Worm (Caenorhabditis elegans) whole organism, late embryonic: ENCODE data around the gene Y39A1A.21.

Source experiments
- C08G9.2 ChIP-seq: sonication (generic microtip); optimal IDR thresholded peaks from 2 replicates; lab custom pipeline; 2016; ENCODE audit warnings: mild to moderate bottlenecking, missing genetic modification characterization, moderate library complexity, missing compliant biosample characterization
- C38D4.7 ChIP-seq: fragments of 200-800 bp; sonication (Bioruptor generic); optimal IDR thresholded peaks from 2 replicates; lab custom pipeline; 2018; ENCODE audit warnings: mild to moderate bottlenecking, missing genetic modification characterization, moderate library complexity, missing compliant biosample characterization
- F13H6.1 ChIP-seq: sonication (generic microtip); optimal IDR thresholded peaks from 2 replicates; lab custom pipeline; 2016; ENCODE audit warnings: missing genetic modification characterization, missing compliant biosample characterization
- K02D7.2 ChIP-seq: sonication (generic microtip); optimal IDR thresholded peaks from 2 replicates; lab custom pipeline; 2017; ENCODE audit warnings: mild to moderate bottlenecking, missing genetic modification characterization, missing compliant biosample characterization
- K09A11.1 ChIP-seq: sonication (generic microtip); optimal IDR thresholded peaks from 2 replicates; lab custom pipeline; 2017; ENCODE audit warnings: antibody characterized with exemption, mild to moderate bottlenecking, missing genetic modification characterization, missing compliant biosample characterization; ENCODE audit not compliant: insufficient read depth
- Y22D7AL.16 ChIP-seq: sonication (generic microtip); optimal IDR thresholded peaks from 2 replicates; lab custom pipeline; 2016; ENCODE audit warnings: missing genetic modification characterization, missing compliant biosample characterization
- ama-1 ChIP-seq: fragments of 150-350 bp; optimal IDR thresholded peaks from 2 replicates; lab custom pipeline; 2014
- ceh-14 ChIP-seq: sonication (generic microtip); optimal IDR thresholded peaks from 2 replicates; lab custom pipeline; 2016; ENCODE audit warnings: missing genotype, missing genetic modification characterization, missing compliant biosample characterization
- ceh-18 ChIP-seq: sonication (generic microtip); optimal IDR thresholded peaks from 2 replicates; lab custom pipeline; 2016; ENCODE audit warnings: missing genetic modification characterization, missing compliant biosample characterization
- ceh-19 ChIP-seq: fragments of 200-800 bp; sonication (Bioruptor generic); optimal IDR thresholded peaks from 2 replicates; lab custom pipeline; 2018; ENCODE audit warnings: mild to moderate bottlenecking, missing genetic modification characterization, missing compliant biosample characterization
- ceh-2 ChIP-seq: sonication (generic microtip); optimal IDR thresholded peaks from 2 replicates; lab custom pipeline; 2016; ENCODE audit warnings: missing genotype, missing genetic modification characterization, missing compliant biosample characterization
- ceh-22 ChIP-seq: sonication (generic microtip); optimal IDR thresholded peaks from 2 replicates; lab custom pipeline; 2017; ENCODE audit warnings: missing biosample characterization, missing genetic modification characterization
- ceh-24 ChIP-seq: sonication (generic microtip); optimal IDR thresholded peaks from 2 replicates; lab custom pipeline; 2016; ENCODE audit warnings: mild to moderate bottlenecking, missing genetic modification characterization, missing compliant biosample characterization
- ceh-30 ChIP-seq: fragments of 150-350 bp; optimal IDR thresholded peaks from 2 replicates; lab custom pipeline; 2014; ENCODE audit warnings: missing biosample characterization, missing genetic modification characterization
- ceh-31 ChIP-seq: sonication (generic microtip); optimal IDR thresholded peaks from 2 replicates; lab custom pipeline; 2016; ENCODE audit warnings: missing genetic modification characterization, missing compliant biosample characterization
- ceh-34 ChIP-seq: sonication (generic microtip); optimal IDR thresholded peaks from 2 replicates; lab custom pipeline; 2016; ENCODE audit warnings: mild to moderate bottlenecking, missing genetic modification characterization, missing compliant biosample characterization
- ceh-45 ChIP-seq: fragments of 200-800 bp; sonication (Bioruptor generic); IDR thresholded peaks from 2 replicates; pipeline ENCODE4 v1.3.6; 2022; ENCODE audit warnings: missing genetic modification reagents, missing genetic modification characterization, missing compliant biosample characterization
- ceh-48 ChIP-seq: sonication (generic microtip); optimal IDR thresholded peaks from 2 replicates; lab custom pipeline; 2016; ENCODE audit warnings: missing genetic modification characterization, inconsistent platforms, missing compliant biosample characterization
- ceh-9 ChIP-seq: sonication (generic microtip); optimal IDR thresholded peaks from 2 replicates; lab custom pipeline; 2016; ENCODE audit warnings: mild to moderate bottlenecking, missing genetic modification characterization, inconsistent platforms, missing compliant biosample characterization
- dmd-4 ChIP-seq: sonication (generic microtip); optimal IDR thresholded peaks from 2 replicates; lab custom pipeline; 2016; ENCODE audit warnings: borderline replicate concordance, missing genetic modification characterization, missing compliant biosample characterization
- elt-2 ChIP-seq: sonication (generic microtip); optimal IDR thresholded peaks from 2 replicates; lab custom pipeline; 2016; ENCODE audit warnings: missing genetic modification reagents, missing genetic modification characterization, missing compliant biosample characterization
- fax-1 ChIP-seq: sonication (generic microtip); optimal IDR thresholded peaks from 2 replicates; lab custom pipeline; 2016; ENCODE audit warnings: missing genotype, missing genetic modification characterization, missing compliant biosample characterization
- gmeb-2 ChIP-seq: sonication (generic microtip); optimal IDR thresholded peaks from 2 replicates; lab custom pipeline; 2016; ENCODE audit warnings: missing genetic modification characterization, inconsistent platforms, missing compliant biosample characterization
- hlh-13 ChIP-seq: fragments of 200-800 bp; sonication (Bioruptor generic); optimal IDR thresholded peaks from 2 replicates; lab custom pipeline; 2018; ENCODE audit warnings: mild to moderate bottlenecking, missing genetic modification characterization, missing compliant biosample characterization
- hlh-15 ChIP-seq: sonication (generic microtip); optimal IDR thresholded peaks from 2 replicates; lab custom pipeline; 2016; ENCODE audit warnings: missing genetic modification characterization, missing compliant biosample characterization
- hlh-30 ChIP-seq: sonication (generic microtip); optimal IDR thresholded peaks from 2 replicates; lab custom pipeline; 2017; ENCODE audit warnings: antibody characterized with exemption, missing genetic modification characterization, missing compliant biosample characterization; ENCODE audit not compliant: insufficient read depth
- hlh-6 ChIP-seq: sonication (generic microtip); optimal IDR thresholded peaks from 2 replicates; lab custom pipeline; 2016; ENCODE audit warnings: missing genotype, missing genetic modification characterization, missing compliant biosample characterization
- hlh-8 ChIP-seq: sonication (generic microtip); optimal IDR thresholded peaks from 2 replicates; lab custom pipeline; 2016; ENCODE audit warnings: missing genotype, missing genetic modification characterization, missing compliant biosample characterization
- madf-2 ChIP-seq: sonication (generic microtip); optimal IDR thresholded peaks from 2 replicates; lab custom pipeline; 2017; ENCODE audit warnings: missing genetic modification characterization, missing compliant biosample characterization
- mec-3 ChIP-seq: sonication (generic microtip); optimal IDR thresholded peaks from 2 replicates; lab custom pipeline; 2016; ENCODE audit warnings: borderline replicate concordance, missing genetic modification characterization, missing compliant biosample characterization
- nfya-1 ChIP-seq: sonication (generic microtip); optimal IDR thresholded peaks from 2 replicates; lab custom pipeline; 2017; ENCODE audit warnings: missing genetic modification characterization, mild to moderate bottlenecking, missing compliant biosample characterization, antibody characterized with exemption, moderate library complexity
- nhr-11 ChIP-seq: fragments of 150-350 bp; optimal IDR thresholded peaks from 2 replicates; lab custom pipeline; 2014; ENCODE audit warnings: missing biosample characterization, missing genetic modification characterization
- odd-2 ChIP-seq: sonication (generic microtip); optimal IDR thresholded peaks from 2 replicates; lab custom pipeline; 2017; ENCODE audit warnings: antibody characterized with exemption, mild to moderate bottlenecking, missing genetic modification characterization, missing compliant biosample characterization
- pax-1 ChIP-seq: fragments of 150-350 bp; optimal IDR thresholded peaks from 2 replicates; lab custom pipeline; 2014; ENCODE audit warnings: missing biosample characterization, missing genetic modification characterization
- pha-2 ChIP-seq: sonication (generic microtip); optimal IDR thresholded peaks from 2 replicates; lab custom pipeline; 2017; ENCODE audit warnings: mild to moderate bottlenecking, missing genetic modification characterization, missing compliant biosample characterization
- pha-4 ChIP-seq: fragments of 150-350 bp; optimal IDR thresholded peaks from 2 replicates; lab custom pipeline; 2018; ENCODE audit warnings: missing biosample characterization, missing genetic modification reagents, missing genetic modification characterization
- pros-1 ChIP-seq: fragments of 150-350 bp; optimal IDR thresholded peaks from 2 replicates; lab custom pipeline; 2014; ENCODE audit warnings: missing biosample characterization, missing genetic modification reagents, missing genetic modification characterization
- ref-2 ChIP-seq: sonication (generic microtip); optimal IDR thresholded peaks from 2 replicates; lab custom pipeline; 2016; ENCODE audit warnings: missing genetic modification characterization, missing compliant biosample characterization
- rnt-1 ChIP-seq: sonication (generic microtip); optimal IDR thresholded peaks from 2 replicates; lab custom pipeline; 2016; ENCODE audit warnings: missing genetic modification characterization, missing compliant biosample characterization
- sdc-2 ChIP-seq: sonication (generic microtip); optimal IDR thresholded peaks from 2 replicates; lab custom pipeline; 2016; ENCODE audit warnings: missing genotype, missing genetic modification characterization, missing compliant biosample characterization
- sox-2 ChIP-seq: fragments of 200-800 bp; sonication (Bioruptor generic); IDR thresholded peaks from 2 replicates; pipeline ENCODE4 v1.3.6; 2022; ENCODE audit warnings: missing genetic modification reagents, missing genetic modification characterization, missing compliant biosample characterization
- sox-4 ChIP-seq: sonication (generic microtip); optimal IDR thresholded peaks from 2 replicates; lab custom pipeline; 2017; ENCODE audit warnings: mild to moderate bottlenecking, missing genetic modification characterization, inconsistent platforms, missing compliant biosample characterization
- tbx-2 ChIP-seq: sonication (generic microtip); optimal IDR thresholded peaks from 2 replicates; lab custom pipeline; 2016; ENCODE audit warnings: missing genetic modification characterization, missing compliant biosample characterization
- tbx-7 ChIP-seq: sonication (generic microtip); optimal IDR thresholded peaks from 2 replicates; lab custom pipeline; 2016; ENCODE audit warnings: missing genotype, missing genetic modification characterization, missing compliant biosample characterization
- ttx-3 ChIP-seq: sonication (generic microtip); optimal IDR thresholded peaks from 2 replicates; lab custom pipeline; 2016; ENCODE audit warnings: missing genetic modification reagents, missing genetic modification characterization, missing compliant biosample characterization
- unc-3 ChIP-seq, 2 experiments: fragments of 200-800 bp in 1 of 2; sonication (Bioruptor generic) in 1 of 2; sonication (generic microtip) in 1 of 2; conservative IDR thresholded peaks in 1 of 2; optimal IDR thresholded peaks in 1 of 2; 2 replicates each; pipeline versions ENCODE4 v1.3.6 to Lab custom; 2016 to 2022; ENCODE audit warnings: missing compliant biosample characterization in 2 of 2, missing genetic modification characterization in 2 of 2, missing genetic modification reagents in 1 of 2
- unc-42 ChIP-seq: sonication (generic microtip); optimal IDR thresholded peaks from 2 replicates; lab custom pipeline; 2016; ENCODE audit warnings: missing genotype, missing genetic modification characterization, missing compliant biosample characterization
- unc-55 ChIP-seq: sonication (generic microtip); optimal IDR thresholded peaks from 2 replicates; lab custom pipeline; 2017; ENCODE audit warnings: missing biosample characterization, missing genetic modification reagents, missing genetic modification characterization
- unc-86 ChIP-seq: sonication (generic microtip); optimal IDR thresholded peaks from 2 replicates; lab custom pipeline; 2016; ENCODE audit warnings: missing genetic modification characterization, missing compliant biosample characterization
- ztf-16 ChIP-seq: sonication (generic microtip); optimal IDR thresholded peaks from 2 replicates; lab custom pipeline; 2017; ENCODE audit warnings: missing genetic modification characterization, missing compliant biosample characterization

Gene Y39A1A.21

ce11 chrIII:10720170-10720569 is 13.3 kb upstream of the Y39A1A.21 start:
- TF ChIP-seq elt-2 (tag; lab: Kevin White, UChicago) (peak; percentile 41), F13H6.1 (tag; lab: Kevin White, UChicago) (peak; percentile 32), hlh-30 (peak; percentile 82), K02D7.2 (no peak), unc-42 (tag; lab: Kevin White, UChicago) (peak; percentile 50), gmeb-2 (tag; lab: Kevin White, UChicago) (no peak), ceh-22 (no peak), sox-2 (GFP tag; lab: Robert Waterston, UW) (peak; percentile 17; the same call in 1 of the 2 replicates), odd-2 (tag; lab: Kevin White, UChicago) (no peak), ceh-45 (GFP tag; lab: Robert Waterston, UW) (no peak), unc-55 (peak; percentile 90), ceh-2 (tag; lab: Kevin White, UChicago) (peak; percentile 45), tbx-7 (tag; lab: Kevin White, UChicago) (no peak), C38D4.7 (no peak), dmd-4 (tag; lab: Kevin White, UChicago) (no peak), ttx-3 (no peak), tbx-2 (tag; lab: Kevin White, UChicago) (peak; percentile 67), pha-2 (tag; lab: Kevin White, UChicago) (no peak), hlh-8 (tag; lab: Kevin White, UChicago) (no peak), madf-2 (tag; lab: Kevin White, UChicago) (no peak), ceh-14 (tag; lab: Kevin White, UChicago) (peak; percentile 49), C08G9.2 (no peak), fax-1 (tag; lab: Kevin White, UChicago) (no peak), ref-2 (peak; percentile 48), ceh-48 (tag; lab: Kevin White, UChicago) (peak; percentile 87), ama-1 (lab: Kevin White, UChicago) (no peak), sdc-2 (tag; lab: Kevin White, UChicago) (no peak), unc-3 (GFP tag; conservative IDR thresholded peaks at IDR 0.05; lab: Robert Waterston, UW) (no peak; the same call in 1 of the 2 replicates), unc-3 (tag; optimal IDR thresholded peaks at IDR 0.05; lab: Kevin White, UChicago) (no peak), ceh-30 (tag; lab: Kevin White, UChicago) (no peak), nfya-1 (tag; lab: Kevin White, UChicago) (peak; percentile 99), mec-3 (tag; lab: Kevin White, UChicago) (no peak), ceh-24 (tag; lab: Kevin White, UChicago) (no peak), hlh-15 (no peak), pax-1 (tag; lab: Kevin White, UChicago) (no peak), Y22D7AL.16 (tag; lab: Kevin White, UChicago) (no peak), ceh-31 (tag; lab: Kevin White, UChicago) (peak; percentile 85), ceh-34 (peak; percentile 60), rnt-1 (peak; percentile 70), nhr-11 (tag; lab: Kevin White, UChicago) (no peak), unc-86 (no peak), ceh-9 (tag; lab: Kevin White, UChicago) (no peak), hlh-13 (GFP tag; lab: Kevin White, UChicago) (no peak), ceh-19 (GFP tag; lab: Kevin White, UChicago) (peak; percentile 24), hlh-6 (tag; lab: Kevin White, UChicago) (no peak), sox-4 (no peak), pros-1 (tag; lab: Kevin White, UChicago) (peak; percentile 20), pha-4 (tag; lab: Kevin White, UChicago) (no peak), ceh-18 (peak; percentile 68), K09A11.1 (tag; lab: Kevin White, UChicago) (peak; percentile 29), ztf-16 (tag; lab: Kevin White, UChicago) (no peak)
